Worm (Caenorhabditis elegans): ENCODE data around the gene pqn-84.

pqn-84 gene

DNA sequence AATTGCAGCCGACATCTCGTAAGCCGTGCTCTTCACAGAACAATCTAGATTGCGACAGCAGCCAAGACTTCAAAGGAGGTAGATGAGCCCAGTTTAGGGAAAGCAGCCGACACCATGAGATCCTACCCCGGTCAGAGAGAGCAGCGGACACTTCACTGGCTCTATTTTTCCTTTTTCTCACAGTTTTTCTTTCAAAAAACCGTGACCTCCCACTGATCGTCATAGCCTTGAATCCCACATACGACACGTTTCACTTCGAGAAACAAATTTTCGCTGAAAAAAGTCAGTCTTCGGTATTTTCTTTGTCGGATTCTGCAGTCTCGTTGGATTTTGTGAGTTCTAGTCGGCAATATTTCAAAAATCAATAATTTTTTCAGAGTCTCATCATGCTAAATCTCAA is 32.0 kb downstream of the pqn-84 start, which contains the start of gene Y41C4A.21:
Y41C4A.21 (plus strand) TSS at position 301 of the 400 bp plus-strand sequence.
- TF ChIP-seq tlp-1 (tag; optimal IDR thresholded peaks at IDR 0.05) (no peak), snpc-4 (tag; optimal IDR thresholded peaks at IDR 0.05) (no peak), blmp-1 (tag; optimal IDR thresholded peaks at IDR 0.05) (no peak), unc-62 (GFP tag; optimal IDR thresholded peaks at IDR 0.05) (no peak), nhr-85 (tag) (no peak), xbp-1 (tag; optimal IDR thresholded peaks at IDR 0.05) (no peak), ceh-82 (tag; optimal IDR thresholded peaks at IDR 0.05) (no peak), fkh-4 (tag; optimal IDR thresholded peaks at IDR 0.05; ENCODE audit: borderline replicate concordance) (no peak), ets-5 (GFP tag; IDR thresholded peaks at IDR 0.05) (no peak), zag-1 (tag; optimal IDR thresholded peaks at IDR 0.05) (no peak), lin-13 (GFP tag; optimal IDR thresholded peaks at IDR 0.05) (no peak), ces-1 (GFP tag; optimal IDR thresholded peaks at IDR 0.05) (no peak), dsc-1 (tag; optimal IDR thresholded peaks at IDR 0.05) (no peak), ceh-88 (GFP tag; IDR thresholded peaks at IDR 0.05) (no peak), nhr-76 (tag; optimal IDR thresholded peaks at IDR 0.05) (no peak), hlh-17 (GFP tag; optimal IDR thresholded peaks at IDR 0.05; ENCODE audit: borderline replicate concordance) (no peak), unc-98 (GFP tag; IDR thresholded peaks at IDR 0.05) (no peak)

DNA sequence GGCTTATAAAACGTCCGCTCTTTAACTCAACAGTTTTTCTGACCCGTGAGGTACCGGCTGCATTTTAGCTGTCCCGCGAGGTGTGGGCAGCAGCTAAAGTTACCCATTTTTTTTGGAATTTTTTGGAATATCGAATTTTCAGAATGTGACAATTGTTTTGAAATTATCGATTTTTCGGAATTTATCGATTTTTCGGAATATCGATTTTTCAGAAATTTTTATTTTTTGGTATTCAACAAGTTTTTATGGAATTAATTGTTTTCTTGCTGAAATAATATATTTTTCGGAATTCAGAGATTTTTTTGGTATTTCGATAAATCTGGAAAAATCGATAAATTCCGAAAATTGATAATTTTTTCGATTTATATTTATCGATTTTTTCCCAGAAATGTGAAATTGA is 32.9 kb downstream of the pqn-84 start:
- TF ChIP-seq ama-1 (optimal IDR thresholded peaks at IDR 0.05) (no peak), C04F5.9 (tag; optimal IDR thresholded peaks at IDR 0.05) (no peak), blmp-1 (tag; optimal IDR thresholded peaks at IDR 0.05) (no peak), ceh-8 (GFP tag; optimal IDR thresholded peaks at IDR 0.05) (no peak), hpl-2 (GFP tag; optimal IDR thresholded peaks at IDR 0.05) (no peak), Y116A8C.19 (tag; optimal IDR thresholded peaks at IDR 0.05; ENCODE audit: borderline replicate concordance) (no peak), elt-2 (tag; optimal IDR thresholded peaks at IDR 0.05) (no peak), nhr-12 (tag; optimal IDR thresholded peaks at IDR 0.05) (no peak), snpc-4 (tag; optimal IDR thresholded peaks at IDR 0.05) (no peak), nhr-76 (tag; optimal IDR thresholded peaks at IDR 0.05) (no peak), nhr-11 (tag; optimal IDR thresholded peaks at IDR 0.05) (no peak), grh-1 (GFP tag; IDR thresholded peaks at IDR 0.05) (no peak), nhr-20 (tag; optimal IDR thresholded peaks at IDR 0.05) (no peak)

DNA sequence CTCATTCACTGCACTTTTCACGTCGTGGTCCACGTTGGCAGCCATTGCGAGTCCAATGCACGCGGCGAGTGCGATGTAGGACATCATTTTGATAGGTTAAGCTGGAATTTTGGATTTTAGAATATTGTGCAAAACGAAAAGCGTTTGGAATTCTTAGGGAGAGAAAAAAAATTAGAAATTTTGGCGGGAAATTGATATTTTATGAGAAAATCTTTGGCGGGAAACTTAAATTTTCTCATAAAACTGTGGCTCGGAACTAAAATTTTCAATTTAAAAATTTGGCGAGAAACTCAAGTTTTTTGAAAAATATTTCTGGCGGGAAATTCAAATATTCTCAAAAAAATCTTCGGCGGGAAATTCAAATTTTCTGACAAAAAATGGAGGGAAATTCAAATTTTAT is 37.5 kb downstream of the pqn-84 start, which contains the start of gene sup-1:
sup-1 (minus strand) TSS at position 101 of the 400 bp plus-strand sequence.
- no peak for TF ChIP-seq sup-37 (GFP tag; optimal IDR thresholded peaks at IDR 0.05)
- no peak for TF ChIP-seq dsc-1 (tag; optimal IDR thresholded peaks at IDR 0.05)
- no peak for TF ChIP-seq nhr-19 (GFP tag; conservative IDR thresholded peaks at IDR 0.05)
- TF ChIP-seq pag-3 (tag; optimal IDR thresholded peaks at IDR 0.05; ENCODE audit: borderline replicate concordance, insufficient read depth): no peak
- TF ChIP-seq C34B4.2 (tag; optimal IDR thresholded peaks at IDR 0.05): no peak
- no peak for TF ChIP-seq egl-27 (tag; optimal IDR thresholded peaks at IDR 0.05)
- TF ChIP-seq elt-2 (tag; optimal IDR thresholded peaks at IDR 0.05): no peak
- no peak for TF ChIP-seq xbp-1 (tag; optimal IDR thresholded peaks at IDR 0.05)
- no peak for TF ChIP-seq ztf-11 (tag; optimal IDR thresholded peaks at IDR 0.05)
- TF ChIP-seq tbx-2 (tag; optimal IDR thresholded peaks at IDR 0.05): no peak
- no peak for TF ChIP-seq lin-35 (GFP tag; optimal IDR thresholded peaks at IDR 0.05)
- no peak for TF ChIP-seq nhr-28 (tag; optimal IDR thresholded peaks at IDR 0.05)

DNA sequence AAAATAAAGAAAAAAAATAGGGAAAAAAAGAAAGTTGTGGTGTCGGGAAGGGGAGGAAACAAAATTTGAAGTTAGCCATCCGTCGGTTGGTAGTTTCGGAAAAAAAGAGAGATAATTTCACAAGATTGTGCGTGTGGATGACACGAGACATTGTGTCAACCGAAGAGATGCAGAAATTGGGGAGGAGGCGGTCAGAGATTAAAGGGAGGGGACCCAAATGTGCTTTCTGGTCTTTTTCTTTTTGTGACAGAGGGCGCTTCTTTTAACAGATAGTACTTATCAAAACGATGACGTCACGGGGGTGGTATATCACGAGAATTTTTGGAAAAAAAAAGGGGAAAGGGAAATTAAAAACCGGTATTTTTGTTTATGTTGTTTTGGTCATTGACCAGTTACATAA is 38.4 kb downstream of the pqn-84 start:
- TF ChIP-seq ceh-63 (GFP tag; optimal IDR thresholded peaks at IDR 0.05) (no peak), elt-2 (tag; optimal IDR thresholded peaks at IDR 0.05) (no peak), isw-1 (GFP tag; IDR thresholded peaks at IDR 0.05) (peak; percentile 20; the same call in 1 of the 2 replicates), sptf-1 (tag; optimal IDR thresholded peaks at IDR 0.05) (no peak), nhr-19 (GFP tag; conservative IDR thresholded peaks at IDR 0.05) (peak; percentile 51), mab-9 (GFP tag; IDR thresholded peaks at IDR 0.05) (peak; percentile 52; the same call in 1 of the 2 replicates), efl-1 (optimal IDR thresholded peaks at IDR 0.05) (peak; percentile 43 to 48), efl-1 (GFP tag; optimal IDR thresholded peaks at IDR 0.05 in 1 of 2) (peak; percentile 31 to 33), lin-15B (tag; optimal IDR thresholded peaks at IDR 0.05) (no peak), ceh-90 (tag; optimal IDR thresholded peaks at IDR 0.05) (no peak), snpc-4 (tag; optimal IDR thresholded peaks at IDR 0.05) (peak; percentile 26), ztf-4 (tag; optimal IDR thresholded peaks at IDR 0.05) (no peak), pqm-1 (tag; optimal IDR thresholded peaks at IDR 0.05) (no peak), egl-13 (tag; optimal IDR thresholded peaks at IDR 0.05) (no peak), aly-2 (tag; optimal IDR thresholded peaks at IDR 0.05) (no peak), nhr-85 (tag) (peak; percentile 85), ces-1 (GFP tag; optimal IDR thresholded peaks at IDR 0.05) (no peak), unc-130 (tag; optimal IDR thresholded peaks at IDR 0.05) (peak; percentile 25), nhr-71 (tag; optimal IDR thresholded peaks at IDR 0.05) (peak; percentile 80)

Measured in whole organism, L1 larva.